Fruit fly (Drosophila melanogaster) ovary, adult (tissue): ENCODE data around the gene ems.

Experiments
- CG17801 ChIP-seq: fragments of 200-800 bp; optimal IDR thresholded peaks from 2 replicates; lab custom pipeline; 2019; ENCODE audit warnings: missing biosample characterization, mild to moderate bottlenecking, missing genetic modification characterization, moderate library complexity; ENCODE audit not compliant: partially characterized antibody

The ems gene

DNA sequence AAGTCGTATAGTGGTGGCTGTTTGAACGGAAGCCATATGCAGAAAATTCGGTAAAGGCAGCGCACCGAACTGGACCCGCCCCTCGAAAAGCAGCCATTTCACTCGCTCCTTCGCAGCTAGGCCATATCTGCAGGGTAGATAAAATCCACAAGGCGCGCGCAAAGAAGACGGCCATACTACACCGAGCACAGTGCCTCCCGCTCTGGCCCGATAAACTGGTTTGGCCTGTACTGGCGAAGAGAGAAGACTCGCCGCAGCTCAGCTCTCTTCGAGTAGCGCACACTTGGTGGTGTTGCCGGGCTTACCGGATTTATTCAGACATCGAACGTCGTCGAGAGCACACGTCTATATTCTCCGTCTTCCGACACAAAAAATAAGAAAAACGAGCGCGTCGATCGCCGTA is at the start of gene ems:
Gene ems, plus strand, starts transcription at position 311 of the 403 bp plus-strand sequence.
- TF ChIP-seq CG17801 (GFP tag; lab: Kevin White, UChicago): no peak

DNA sequence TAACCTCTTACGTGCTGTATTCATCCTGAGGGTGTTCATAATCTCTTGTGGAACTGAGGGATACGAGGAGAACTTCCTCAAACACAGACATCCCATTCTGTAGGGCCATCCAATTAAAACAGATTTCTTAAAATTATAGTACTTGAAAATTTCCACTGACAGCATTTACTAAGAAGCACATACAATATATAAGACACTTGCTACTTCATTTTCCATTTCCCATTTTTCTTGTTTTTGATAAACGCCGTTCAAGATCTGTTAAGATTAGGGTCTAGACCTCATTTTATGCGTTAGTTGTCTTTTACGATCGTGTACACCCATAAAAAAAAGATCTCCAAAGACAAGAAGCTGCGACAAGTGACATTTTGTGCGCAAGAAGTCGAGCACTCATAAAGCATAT is 46.3 kb upstream of the ems start, which contains the start of gene CG14362:
Gene CG14362, minus strand, starts transcription at position 101 of the 400 bp plus-strand sequence.
- no peak for TF ChIP-seq CG17801 (GFP tag; lab: Kevin White, UChicago)

DNA sequence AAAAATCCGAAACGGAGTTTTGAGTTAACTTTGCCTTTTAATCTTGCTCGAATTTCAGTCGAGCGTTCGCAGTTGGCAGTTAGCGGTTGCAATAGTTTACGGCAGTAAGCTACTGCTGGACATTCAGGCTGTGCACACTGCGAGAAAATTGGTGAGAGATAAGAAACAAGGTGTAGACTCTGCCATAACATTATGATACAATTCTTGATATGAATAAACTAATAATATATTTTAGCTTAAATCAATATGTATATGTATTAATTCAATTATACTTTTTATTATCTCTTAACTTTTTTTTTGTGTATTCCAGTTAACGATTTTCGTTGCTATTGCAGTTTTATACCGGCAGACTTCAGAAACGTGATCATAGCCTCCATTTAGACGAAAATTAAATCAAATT is 44.3 kb upstream of the ems start:
- TF ChIP-seq CG17801 (GFP tag; lab: Kevin White, UChicago): no peak

DNA sequence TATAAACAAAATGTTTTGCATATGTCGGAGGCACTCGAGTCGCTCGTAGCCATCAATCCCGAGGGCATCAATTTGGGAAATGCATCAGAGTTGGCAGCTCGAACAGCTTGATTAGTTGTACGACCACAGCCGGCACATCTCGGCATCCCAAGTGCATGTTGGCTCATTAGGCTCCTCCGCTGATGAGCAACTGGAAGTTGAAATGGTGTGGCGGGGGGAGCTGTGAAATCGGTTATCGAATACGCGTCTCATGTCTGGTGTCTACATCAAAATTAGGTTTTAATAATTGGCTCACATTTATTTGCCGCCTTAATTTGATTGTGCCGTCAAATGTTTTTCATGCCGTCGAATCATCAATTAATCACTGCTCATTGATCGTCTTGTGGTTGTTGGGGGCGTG is 42.4 kb upstream of the ems start:
- no peak for TF ChIP-seq CG17801 (GFP tag; lab: Kevin White, UChicago)

DNA sequence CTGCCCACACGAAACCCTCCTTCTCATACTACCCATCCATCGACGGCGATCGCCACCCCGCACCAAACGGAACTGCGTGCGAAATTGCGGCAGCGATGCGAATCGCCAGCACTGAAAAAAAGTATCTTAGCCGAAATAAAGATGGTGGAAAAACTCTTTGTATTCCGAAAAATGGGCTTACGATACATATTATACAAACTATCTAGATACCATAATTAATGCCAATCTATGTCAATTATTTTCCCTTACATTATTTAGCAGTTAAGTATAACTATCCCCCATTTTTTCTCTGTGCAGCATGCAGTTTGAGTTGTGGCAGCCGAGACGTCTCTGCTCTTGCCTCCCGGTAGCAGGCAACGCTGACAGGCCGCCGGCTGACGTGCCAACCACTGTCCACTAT is 39.8 kb upstream of the ems start:
- no peak for TF ChIP-seq CG17801 (GFP tag; lab: Kevin White, UChicago)

DNA sequence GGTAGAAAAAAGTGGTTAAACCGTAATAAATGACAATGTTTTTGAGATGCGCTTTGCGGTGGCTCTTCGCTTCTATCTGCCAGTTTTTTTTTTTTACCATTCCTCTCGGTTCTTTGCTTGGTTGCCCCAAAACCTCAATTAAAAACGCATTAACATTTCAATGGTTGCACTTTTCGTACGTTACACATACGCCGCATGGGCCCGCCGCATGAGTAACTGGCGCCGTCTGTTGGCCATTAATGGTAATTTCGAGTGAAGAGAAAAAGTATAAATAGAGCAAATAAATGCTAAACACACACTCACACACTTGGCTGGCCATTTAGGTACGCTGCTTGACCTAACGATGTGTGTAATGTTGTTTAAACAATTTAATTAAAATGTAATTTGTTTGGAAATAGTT is 29.5 kb upstream of the ems start:
- TF ChIP-seq CG17801 (GFP tag; lab: Kevin White, UChicago): no peak

DNA sequence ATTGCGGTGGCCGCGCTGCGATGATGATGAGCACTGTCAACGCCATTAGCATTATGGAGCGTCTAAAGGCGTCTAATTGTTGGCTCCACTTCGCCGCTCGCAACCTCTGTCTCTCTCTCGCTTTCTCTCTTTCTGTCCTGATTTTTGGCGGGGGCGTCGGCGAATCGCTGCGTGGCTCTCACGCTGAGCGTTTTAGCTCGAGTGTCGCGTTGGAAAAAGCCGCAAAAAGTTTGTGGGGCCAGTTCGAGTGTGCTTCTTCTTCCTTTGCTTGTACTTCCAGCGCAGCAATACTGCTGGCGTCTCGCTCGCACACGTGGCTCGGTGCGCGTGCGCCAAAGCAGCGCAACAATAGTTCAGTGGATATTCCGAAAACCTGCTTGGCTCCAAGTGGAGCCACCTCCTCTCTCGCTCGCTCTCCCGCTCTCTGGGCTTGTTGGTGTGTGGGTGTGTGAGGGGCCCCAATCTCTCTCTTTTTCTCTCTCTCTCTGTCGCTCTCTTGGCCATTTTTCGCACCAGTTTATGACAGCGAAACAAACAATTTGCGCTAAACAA is 26.7 kb upstream of the ems start, which contains the start of gene E5:
Gene E5, minus strand, starts transcription at position 51 of the 552 bp plus-strand sequence.
- no peak for TF ChIP-seq CG17801 (GFP tag; lab: Kevin White, UChicago)

DNA sequence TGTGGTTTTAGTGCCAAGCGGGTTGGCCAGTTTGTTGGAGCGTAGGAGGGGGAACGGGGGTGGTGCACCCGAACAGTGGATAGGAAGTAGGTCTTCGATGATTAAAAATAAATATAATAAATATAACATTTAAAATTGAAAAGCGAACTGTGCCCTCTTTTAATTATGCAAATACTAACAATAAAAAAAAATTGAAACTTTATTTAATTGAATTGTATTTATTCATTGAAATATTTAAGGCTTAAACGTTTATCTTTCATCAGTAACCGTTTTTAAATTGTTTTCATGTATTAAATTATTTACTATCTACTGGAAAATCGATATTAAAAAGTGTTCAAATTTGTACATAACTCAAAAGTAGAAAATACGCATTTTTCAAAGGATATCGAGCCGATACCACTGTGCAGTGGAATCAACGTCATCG is 26.2 kb upstream of the ems start:
- no peak for TF ChIP-seq CG17801 (GFP tag; lab: Kevin White, UChicago)

DNA sequence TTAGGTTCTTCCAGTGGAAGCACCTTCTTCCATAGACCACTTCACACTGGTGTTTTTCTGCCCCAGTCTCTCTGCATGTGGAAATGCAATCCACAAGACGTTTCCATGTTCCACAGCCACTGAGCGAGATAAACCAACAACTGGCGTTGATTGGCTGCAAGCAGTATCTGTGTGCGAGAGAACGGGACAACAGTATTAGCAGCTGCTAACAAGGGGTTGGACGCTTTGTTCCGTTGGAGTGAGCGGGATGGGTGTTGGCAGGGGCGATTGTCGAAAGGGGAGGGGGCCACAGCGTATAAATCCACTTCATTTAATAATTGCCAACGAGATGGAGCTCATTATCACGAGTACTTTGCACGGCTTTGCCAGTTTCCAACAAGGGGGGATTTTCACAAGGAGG is 24.5 kb upstream of the ems start:
- TF ChIP-seq CG17801 (GFP tag; lab: Kevin White, UChicago): no peak

DNA sequence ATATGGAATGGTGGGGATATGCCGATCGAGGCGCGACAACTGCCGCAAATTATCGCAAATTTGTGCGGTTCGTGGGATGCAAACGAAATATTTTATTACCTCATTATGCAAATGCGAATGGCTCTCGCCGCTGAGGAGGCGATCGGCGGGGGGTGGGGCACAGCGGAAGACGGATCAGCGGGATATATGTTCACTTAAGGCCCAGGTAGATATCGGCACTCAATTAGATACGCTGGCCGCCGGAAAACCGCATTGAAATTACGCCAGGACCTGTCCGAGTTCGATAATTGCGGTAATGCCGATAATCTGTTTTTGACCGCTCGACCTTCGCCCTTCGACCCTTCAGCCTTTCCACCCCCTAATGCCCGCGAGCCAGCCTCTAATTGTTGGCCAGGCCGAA is 22.3 kb upstream of the ems start:
- no peak for TF ChIP-seq CG17801 (GFP tag; lab: Kevin White, UChicago)

DNA sequence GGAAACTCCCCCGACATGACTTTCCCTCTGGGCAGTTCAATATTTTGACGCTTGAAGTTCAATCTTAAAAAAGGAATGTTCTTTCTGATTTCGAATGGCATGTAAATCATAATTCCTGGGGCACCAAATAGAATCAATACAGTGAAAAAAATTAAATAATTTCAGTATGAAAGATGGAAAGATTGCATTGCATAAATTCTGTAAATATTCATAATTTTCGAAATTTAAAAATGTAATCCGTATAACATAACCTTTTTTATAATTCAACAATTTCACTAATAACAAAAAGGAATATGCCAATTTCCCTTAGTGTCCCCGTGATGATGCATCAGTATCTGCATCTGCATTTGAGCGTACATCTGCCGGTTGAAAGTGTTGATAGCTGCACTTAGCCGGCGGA is 20.8 kb upstream of the ems start:
- no peak for TF ChIP-seq CG17801 (GFP tag; lab: Kevin White, UChicago)

DNA sequence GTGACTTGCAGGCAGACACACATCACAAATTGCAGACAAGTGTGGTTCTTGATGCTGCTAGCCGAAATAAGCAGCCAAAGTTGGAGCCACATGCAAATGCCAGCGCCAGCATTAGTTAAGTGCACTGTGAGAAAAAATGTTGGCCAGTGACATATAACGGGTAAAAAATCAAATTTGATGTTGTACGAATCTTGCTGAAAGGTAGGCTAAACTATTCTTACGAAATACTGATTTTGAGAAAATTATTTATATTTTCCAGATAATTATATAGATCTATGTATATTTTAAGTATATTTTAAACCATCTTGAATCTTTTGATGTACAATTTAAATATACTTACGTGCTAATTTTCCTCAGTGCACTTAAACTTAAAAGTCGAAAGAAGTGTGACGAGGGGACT is 18.3 kb upstream of the ems start:
- TF ChIP-seq CG17801 (GFP tag; lab: Kevin White, UChicago): no peak

DNA sequence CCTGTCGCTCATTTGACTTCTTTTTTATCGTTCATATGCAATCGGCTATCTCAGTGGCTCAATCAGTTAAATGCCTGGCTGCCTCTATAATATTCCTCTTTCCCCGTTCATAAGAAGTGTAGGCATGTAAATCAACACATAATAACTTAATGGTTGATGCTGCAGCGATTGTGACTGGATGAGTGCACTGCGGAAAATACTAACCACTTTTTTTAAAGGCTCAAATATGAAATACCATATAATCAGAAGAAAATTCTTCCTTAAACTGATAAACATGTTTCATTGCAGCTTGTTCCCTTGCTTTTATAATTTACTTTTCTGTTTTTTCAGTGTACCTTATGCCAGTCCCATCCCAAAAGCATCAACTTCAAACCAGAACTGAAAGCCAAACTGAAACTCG is 16.7 kb upstream of the ems start:
- TF ChIP-seq CG17801 (GFP tag; lab: Kevin White, UChicago): no peak

DNA sequence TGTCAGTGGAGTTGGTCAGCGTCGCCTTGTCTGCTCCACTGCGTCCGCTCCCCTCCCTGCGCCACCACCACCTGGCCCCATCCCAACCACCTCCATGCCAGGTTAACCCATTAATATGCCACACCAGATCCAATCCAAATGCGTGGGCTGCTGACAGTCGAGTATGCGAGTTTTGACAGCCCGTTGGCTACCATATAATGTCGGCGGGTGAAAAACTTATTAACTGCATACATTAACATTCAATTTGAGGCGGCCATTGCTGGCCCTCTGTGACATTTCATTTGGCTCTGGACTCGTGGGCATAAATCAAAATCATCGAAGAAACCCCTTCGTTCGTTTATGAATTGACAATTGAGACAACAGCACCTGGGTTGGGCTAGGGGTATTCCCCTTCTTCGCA is 13.8 kb upstream of the ems start:
- TF ChIP-seq CG17801 (GFP tag; lab: Kevin White, UChicago): no peak

DNA sequence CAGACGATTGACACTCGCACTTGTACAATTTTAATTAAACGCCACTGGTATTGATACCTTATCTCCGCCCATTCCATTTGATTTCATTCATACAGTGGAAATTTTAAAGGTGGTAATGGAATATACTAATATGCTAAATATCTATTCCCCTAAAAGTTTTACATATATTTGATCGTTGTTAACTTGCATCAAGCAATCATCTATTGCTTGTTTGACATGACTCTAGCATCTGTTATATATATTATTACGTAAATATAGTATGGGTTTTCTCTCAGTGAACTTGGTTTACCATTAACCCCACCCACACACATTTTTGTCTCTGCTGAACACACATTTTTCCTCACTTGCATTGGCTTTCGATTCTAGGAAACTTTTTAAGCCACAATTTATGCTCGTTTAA is 13.3 kb upstream of the ems start:
- TF ChIP-seq CG17801 (GFP tag; lab: Kevin White, UChicago): no peak

DNA sequence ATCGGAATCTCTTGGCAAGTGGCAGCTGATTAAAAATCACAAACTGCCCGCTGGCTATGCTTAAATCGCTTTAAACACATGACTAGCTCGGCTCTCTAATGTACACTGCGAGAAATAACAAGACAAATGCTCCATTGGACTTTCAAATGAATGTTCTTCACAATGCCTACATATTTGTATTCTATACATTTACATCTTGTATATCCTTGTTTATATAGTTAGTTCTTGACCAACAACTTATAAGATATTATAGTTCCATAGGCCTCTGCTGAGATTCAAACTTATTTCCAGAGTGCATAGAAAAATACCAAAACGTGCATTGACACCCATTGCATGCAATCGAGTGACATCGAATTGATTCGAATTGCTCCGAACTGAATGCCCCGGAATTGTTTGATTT is 8.8 kb upstream of the ems start:
- no peak for TF ChIP-seq CG17801 (GFP tag; lab: Kevin White, UChicago)

DNA sequence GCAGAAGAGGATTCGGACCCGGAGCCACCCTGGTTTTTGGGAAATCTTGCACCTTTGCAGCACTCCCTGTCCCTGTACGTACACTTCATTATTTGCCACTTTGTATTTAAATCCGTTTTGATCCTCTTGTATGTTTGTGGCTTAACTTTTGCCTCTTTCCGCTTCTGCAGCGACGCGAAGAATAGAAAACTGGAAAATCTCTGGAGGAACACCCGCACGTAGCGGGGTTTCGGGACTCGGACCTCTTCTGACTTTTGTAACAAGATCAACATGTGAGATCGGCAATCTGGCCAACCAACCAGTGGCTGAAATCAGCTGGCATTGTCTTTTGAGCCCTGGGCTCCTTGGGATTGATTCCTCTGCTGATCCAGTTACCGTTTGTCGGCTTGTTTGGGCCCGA is 6.9 kb upstream of the ems start:
- TF ChIP-seq CG17801 (GFP tag; lab: Kevin White, UChicago): no peak
